Worm (Caenorhabditis elegans): ENCODE measurements around the gene grl-7.

DNA sequence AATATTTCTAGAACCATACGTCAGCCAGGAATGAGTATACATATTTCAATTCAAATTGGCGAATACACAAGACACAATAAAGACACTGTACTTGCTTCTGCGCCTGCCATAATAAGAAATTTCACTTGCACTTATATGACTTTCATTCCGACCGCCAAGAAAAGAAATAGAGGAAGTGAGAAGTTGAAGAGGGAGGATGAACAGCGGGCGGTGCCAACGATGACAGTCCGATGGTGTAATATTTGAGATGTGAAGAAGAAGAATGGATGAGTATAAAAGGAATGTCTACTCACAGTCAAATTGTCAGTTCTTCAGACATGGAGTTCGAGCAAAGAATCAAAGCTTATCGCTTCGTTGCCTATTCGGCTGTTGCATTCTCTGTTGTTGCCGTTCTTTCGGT, 38.2 kb upstream of the grl-7 start, which contains the start of gene col-154:
- no peak for TF ChIP-seq dao-5 (tag; optimal IDR thresholded peaks at IDR 0.05)
- TF ChIP-seq W03F9.2 (tag; optimal IDR thresholded peaks at IDR 0.05) = no peak
- TF ChIP-seq him-1 (tag; optimal IDR thresholded peaks at IDR 0.05) = no peak

All from whole organism, L4/young adult.